Fruit fly (Drosophila melanogaster) ovary, adult (tissue): ENCODE results near the gene CG15169.
A peak's percentile ranks its signal among the peaks of the same experiment; 100 is the strongest.

Source experiments
- CG17801 ChIP-seq: fragments of 200-800 bp; optimal IDR thresholded peaks from 2 replicates; lab custom pipeline; 2019; ENCODE audit warnings: missing biosample characterization, mild to moderate bottlenecking, missing genetic modification characterization, moderate library complexity; ENCODE audit not compliant: partially characterized antibody

The CG15169 gene

DNA sequence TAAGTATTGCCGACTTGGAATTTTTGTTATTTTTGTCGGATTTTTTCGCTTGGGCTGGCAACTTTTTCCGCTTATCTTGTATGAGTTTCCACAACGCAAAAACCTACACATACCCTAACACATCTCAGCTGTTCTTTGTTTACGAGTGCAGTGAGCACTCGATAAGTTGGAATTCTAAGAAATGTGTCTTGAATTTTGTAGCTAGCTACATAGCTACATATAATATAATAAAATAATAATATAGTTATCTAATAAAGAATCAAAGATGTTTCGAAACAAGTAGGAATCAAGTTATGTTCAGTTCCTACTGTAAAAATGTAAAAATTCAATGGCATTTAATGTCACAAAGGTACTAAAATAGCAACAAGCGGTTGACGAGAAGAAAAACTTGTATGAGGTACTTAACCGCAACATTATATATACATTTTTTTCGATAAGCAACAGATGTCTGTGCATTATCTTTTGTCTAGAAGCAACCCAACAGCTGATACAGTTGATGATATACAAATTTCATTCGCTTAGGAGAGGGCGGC, 33.6 kb upstream of the CG15169 start, which contains the start of gene Bhmt:
Gene Bhmt, minus strand, starts transcription at position 170 of the 533 bp plus-strand sequence.
- peak; percentile 93 for TF ChIP-seq CG17801 (GFP tag; lab: Kevin White, UChicago)

DNA sequence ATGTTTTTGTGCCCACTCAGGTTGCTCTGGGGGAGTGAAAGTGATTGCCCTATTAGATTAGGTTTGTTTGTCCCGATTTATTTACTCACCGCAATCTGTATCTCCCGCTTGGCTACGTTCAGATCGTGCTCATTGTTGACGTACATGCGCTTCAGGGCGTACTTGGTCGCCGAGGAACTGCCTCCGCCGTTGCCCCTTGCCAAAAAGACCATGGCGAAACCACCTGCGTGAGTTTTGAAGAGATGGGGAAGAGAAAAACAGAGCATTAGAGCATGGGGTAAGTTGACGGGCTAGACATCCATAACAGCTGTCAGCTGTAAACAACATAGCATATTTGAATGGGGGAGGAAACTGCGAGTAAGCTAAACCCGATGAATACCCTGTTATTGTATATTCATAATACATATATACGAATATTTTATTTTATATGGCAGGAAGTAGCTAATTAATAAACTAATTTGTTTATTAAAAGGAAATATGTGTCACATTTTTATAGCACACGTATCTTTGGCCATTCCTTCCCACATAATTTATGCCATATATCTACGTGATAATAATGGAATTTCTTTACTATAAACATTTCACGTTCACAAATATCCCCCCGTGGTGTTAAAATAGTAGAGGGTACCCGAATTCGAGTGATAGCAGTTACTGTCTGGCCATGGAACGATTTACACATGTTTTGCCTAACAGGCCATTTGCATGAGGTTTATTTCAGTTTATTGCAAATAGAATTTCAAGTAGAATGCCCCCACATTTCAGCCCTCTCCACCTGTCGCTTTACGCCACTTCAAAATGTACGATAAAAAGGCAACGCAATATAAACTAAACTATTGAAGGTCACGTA, 25.2 kb upstream of the CG15169 start:
- no peak for TF ChIP-seq CG17801 (GFP tag; lab: Kevin White, UChicago)

DNA sequence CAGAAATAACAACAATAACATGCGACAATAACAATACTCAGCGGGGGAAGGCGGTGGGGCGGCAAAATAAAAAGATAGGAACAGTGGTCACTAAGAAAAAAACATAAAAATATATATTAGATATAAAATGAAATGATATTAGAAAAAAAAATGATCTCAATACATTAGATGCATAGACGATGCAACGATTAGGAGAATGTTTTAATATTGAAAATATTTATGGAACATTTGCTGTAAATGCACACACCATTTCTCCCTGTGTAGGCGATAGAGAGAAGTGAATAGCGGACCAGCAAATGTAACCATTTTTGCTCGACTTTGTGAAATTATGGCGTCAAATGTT, 24.6 kb upstream of the CG15169 start:
- TF ChIP-seq CG17801 (GFP tag; lab: Kevin White, UChicago) = peak; percentile 79

DNA sequence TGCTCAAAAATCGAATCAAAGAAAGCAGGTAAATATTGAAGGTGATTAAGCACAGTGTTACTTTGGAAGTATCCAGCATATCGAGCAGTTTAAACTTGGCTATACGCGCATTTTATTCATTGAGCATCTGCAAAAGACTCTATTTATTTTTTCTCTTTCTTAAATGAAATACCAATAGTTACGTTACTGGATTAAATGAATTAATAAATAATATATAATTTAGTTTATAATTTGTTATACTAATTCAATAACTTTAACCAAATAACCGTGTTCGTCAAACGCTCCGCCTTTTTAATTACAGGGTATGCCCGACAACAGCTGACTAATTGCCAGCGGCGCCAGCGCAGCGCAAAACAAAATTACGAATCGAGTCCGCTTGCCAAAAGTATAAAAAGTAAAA, 24.0 kb upstream of the CG15169 start:
- peak; percentile 91 for TF ChIP-seq CG17801 (GFP tag; lab: Kevin White, UChicago)

dm6 chr2L:18967897-18968296, 22.9 kb upstream of the CG15169 start:
- no peak for TF ChIP-seq CG17801 (GFP tag; lab: Kevin White, UChicago)

- TF ChIP-seq CG17801 (GFP tag; lab: Kevin White, UChicago) = peak; percentile 46
Observed at dm6 chr2L:18968370-18969105, 22.3 kb upstream of the CG15169 start, which contains the start of the genes Nak and Tango6. Gene Nak (minus strand): TSS chr2L:18968744. Gene Tango6 (plus strand): TSS chr2L:18969028.

DNA sequence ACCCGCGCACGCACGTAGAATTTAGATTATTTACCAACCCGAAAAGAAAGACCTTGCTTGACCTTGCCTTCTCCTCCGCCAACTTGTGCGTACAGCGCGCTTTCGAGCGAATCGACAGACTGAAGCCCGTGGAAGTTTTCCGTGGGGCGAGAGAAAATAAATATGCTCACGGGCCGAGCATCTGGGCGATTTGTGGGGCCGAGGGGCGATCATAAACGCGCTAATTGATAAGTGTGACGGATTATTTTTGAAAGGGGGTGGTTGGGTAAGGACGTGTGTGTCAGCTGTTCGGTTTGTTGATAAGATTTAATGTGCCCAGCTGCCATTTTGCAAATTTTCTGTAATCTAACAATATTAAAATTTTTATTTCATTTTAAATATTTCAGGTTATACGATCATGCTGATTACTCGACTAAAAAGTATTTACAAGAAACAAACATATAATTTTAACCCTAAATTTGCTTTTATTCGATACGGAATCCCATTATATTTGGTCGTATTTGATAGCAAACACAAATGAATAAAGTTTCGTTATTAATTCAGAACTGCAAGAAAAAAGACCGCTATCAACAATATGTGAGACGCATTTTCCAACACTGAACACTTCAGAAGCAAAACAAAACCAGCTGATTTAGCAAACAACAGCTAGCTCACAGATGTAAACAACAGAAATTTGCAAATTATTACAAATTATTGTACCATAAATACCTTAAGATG, 16.6 kb upstream of the CG15169 start, which contains the start of the genes L2HGDH and CG10431:
Gene L2HGDH, minus strand, starts transcription at position 386 of the 717 bp plus-strand sequence.
Gene CG10431, plus strand, starts transcription at position 648 of the 717 bp plus-strand sequence.
- peak; percentile 27 for TF ChIP-seq CG17801 (GFP tag; lab: Kevin White, UChicago)

DNA sequence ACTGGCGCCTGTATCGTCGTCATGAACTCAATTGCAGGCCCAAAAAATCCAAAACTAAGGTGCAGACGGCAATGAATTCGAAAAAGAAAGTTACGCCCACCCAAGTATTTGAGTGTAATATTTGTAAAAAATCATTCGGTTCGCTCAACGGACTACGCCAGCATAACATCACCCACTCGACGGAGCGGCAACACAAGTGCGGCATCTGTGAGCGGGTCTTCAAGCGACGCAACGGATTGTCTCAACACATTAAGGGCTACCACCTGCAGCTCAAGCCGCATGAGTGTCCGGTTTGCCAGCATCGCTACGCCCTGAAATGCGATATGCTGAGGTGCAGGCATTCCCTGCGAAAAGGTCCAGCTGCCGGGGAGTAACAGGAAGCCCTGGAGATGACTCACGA, 14.1 kb upstream of the CG15169 start:
- no peak for TF ChIP-seq CG17801 (GFP tag; lab: Kevin White, UChicago)

DNA sequence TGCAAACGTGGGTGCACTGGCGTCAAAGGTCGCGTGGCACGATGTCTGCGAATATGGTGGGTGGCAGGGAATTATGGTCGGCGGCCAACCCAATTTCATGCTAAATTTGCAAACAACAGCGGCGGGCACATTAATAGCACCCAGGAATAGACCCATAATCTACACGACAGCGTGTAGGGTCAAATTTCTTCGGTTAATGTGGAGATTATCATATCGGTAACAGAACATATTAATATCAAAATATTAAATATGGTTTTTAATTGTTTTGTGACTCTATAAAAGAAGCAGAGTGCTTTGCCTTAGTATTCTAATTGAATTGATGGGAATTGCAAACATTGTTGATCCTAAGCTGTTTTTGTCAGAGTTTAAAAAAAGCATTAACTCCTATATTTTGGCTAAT, 11.9 kb upstream of the CG15169 start:
- TF ChIP-seq CG17801 (GFP tag; lab: Kevin White, UChicago) = no peak

- no peak for TF ChIP-seq CG17801 (GFP tag; lab: Kevin White, UChicago)
Observed at dm6 chr2L:18979407-18979806, 11.4 kb upstream of the CG15169 start.

dm6 chr2L:18980982-18981381, 9.8 kb upstream of the CG15169 start:
- TF ChIP-seq CG17801 (GFP tag; lab: Kevin White, UChicago) = no peak

- TF ChIP-seq CG17801 (GFP tag; lab: Kevin White, UChicago) = no peak
Observed at dm6 chr2L:18981484-18981883, 9.3 kb upstream of the CG15169 start.

DNA sequence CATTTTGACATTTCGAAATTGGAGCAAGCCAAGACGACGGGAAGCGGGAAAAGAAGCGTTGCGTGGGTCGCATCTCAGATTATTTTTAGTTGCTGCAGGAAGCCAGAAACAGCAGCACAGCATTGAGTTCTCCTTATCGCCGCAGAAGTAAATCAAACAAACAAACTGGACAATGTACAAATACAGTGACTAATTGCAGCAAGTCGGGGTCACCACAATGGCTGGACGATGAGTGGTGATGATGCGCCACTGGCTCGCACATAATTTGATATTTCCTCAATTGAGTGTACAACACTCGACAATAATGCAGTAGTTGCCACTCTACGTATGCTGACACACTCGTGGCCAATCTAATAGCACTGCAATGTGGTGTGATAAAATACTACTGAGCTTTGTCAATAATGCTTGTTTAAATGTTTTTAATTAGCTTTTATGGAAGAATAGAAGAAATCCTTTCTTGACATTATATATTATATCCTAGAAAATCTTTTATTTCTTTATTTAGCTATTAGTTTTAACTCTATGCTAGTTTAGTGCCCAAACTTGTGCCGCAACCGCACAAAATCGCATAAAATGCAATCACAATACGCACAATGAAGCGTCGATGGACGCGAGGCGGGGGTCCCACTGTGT, 8.8 kb upstream of the CG15169 start:
- peak; percentile 19 for TF ChIP-seq CG17801 (GFP tag; lab: Kevin White, UChicago)
